Worm (Caenorhabditis elegans) whole organism, early embryonic: Measurements from ENCODE around the gene F10C5.3.

ENCODE experiments used
- B0310.2 ChIP-seq: sonication (generic microtip); optimal IDR thresholded peaks from 2 replicates; lab custom pipeline; 2016; ENCODE audit warnings: mild to moderate bottlenecking, missing genetic modification characterization, missing compliant biosample characterization
- F13C5.2 ChIP-seq: sonication (generic microtip); optimal IDR thresholded peaks from 2 replicates; lab custom pipeline; 2017; ENCODE audit warnings: mild to moderate bottlenecking, missing genetic modification characterization, inconsistent platforms, missing compliant biosample characterization
- aly-1 ChIP-seq: sonication (generic microtip); optimal IDR thresholded peaks from 2 replicates; lab custom pipeline; 2016; ENCODE audit warnings: missing genetic modification characterization, missing compliant biosample characterization
- ama-1 ChIP-seq: fragments of 150-350 bp; optimal IDR thresholded peaks from 2 replicates; lab custom pipeline; 2014
- ceh-13 ChIP-seq: fragments of 200-800 bp; sonication (Bioruptor generic); optimal IDR thresholded peaks from 2 replicates; lab custom pipeline; 2018; ENCODE audit warnings: mild to moderate bottlenecking, missing genetic modification characterization, missing compliant biosample characterization
- ceh-36 ChIP-seq: sonication (generic microtip); optimal IDR thresholded peaks from 2 replicates; lab custom pipeline; 2016; ENCODE audit warnings: missing genetic modification characterization, inconsistent platforms, missing compliant biosample characterization
- ets-7 ChIP-seq: sonication (generic microtip); optimal IDR thresholded peaks from 2 replicates; lab custom pipeline; 2016; ENCODE audit warnings: missing genotype, missing genetic modification characterization, missing compliant biosample characterization
- flt-1 ChIP-seq: fragments of 200-800 bp; sonication (Bioruptor generic); IDR thresholded peaks from 2 replicates; pipeline ENCODE4 v1.3.6; 2022; ENCODE audit warnings: missing genetic modification characterization, missing compliant biosample characterization
- hmbx-1 ChIP-seq: sonication (generic microtip); optimal IDR thresholded peaks from 2 replicates; lab custom pipeline; 2016; ENCODE audit warnings: mild to moderate bottlenecking, missing genetic modification characterization, missing compliant biosample characterization
- hmg-4 ChIP-seq: fragments of 200-800 bp; sonication (Bioruptor generic); optimal IDR thresholded peaks from 2 replicates; lab custom pipeline; 2018; ENCODE audit warnings: mild to moderate bottlenecking, missing genetic modification characterization, missing compliant biosample characterization
- hnd-1 ChIP-seq: sonication (generic microtip); optimal IDR thresholded peaks from 2 replicates; lab custom pipeline; 2016; ENCODE audit warnings: missing genetic modification characterization, missing compliant biosample characterization
- pes-1 ChIP-seq: fragments of 200-800 bp; sonication (Bioruptor generic); IDR thresholded peaks from 2 replicates; pipeline ENCODE4 v1.3.6; 2022; ENCODE audit warnings: missing genetic modification reagents, missing genetic modification characterization, missing compliant biosample characterization
- scrt-1 ChIP-seq: fragments of 200-800 bp; sonication (Bioruptor generic); IDR thresholded peaks from 2 replicates; pipeline ENCODE4 v1.3.6; 2022; ENCODE audit warnings: missing genetic modification characterization, missing compliant biosample characterization
- sea-1 ChIP-seq: fragments of 200-800 bp; sonication (Bioruptor generic); conservative IDR thresholded peaks from 2 replicates; pipeline ENCODE4 v1.3.6; 2022; ENCODE audit warnings: missing genetic modification characterization, missing compliant biosample characterization
- tbx-11 ChIP-seq: fragments of 200-800 bp; sonication (Bioruptor generic); IDR thresholded peaks from 2 replicates; pipeline ENCODE4 v1.3.6; 2022; ENCODE audit warnings: missing genetic modification characterization, missing compliant biosample characterization
- tbx-37 ChIP-seq: fragments of 200-800 bp; sonication (Bioruptor generic); conservative IDR thresholded peaks from 2 replicates; pipeline ENCODE4 v1.3.6; 2022; ENCODE audit warnings: missing genetic modification reagents, missing genetic modification characterization, missing compliant biosample characterization
- tra-4 ChIP-seq: sonication (generic microtip); optimal IDR thresholded peaks from 2 replicates; lab custom pipeline; 2017; ENCODE audit warnings: missing genetic modification characterization, missing compliant biosample characterization

Gene F10C5.3

DNA sequence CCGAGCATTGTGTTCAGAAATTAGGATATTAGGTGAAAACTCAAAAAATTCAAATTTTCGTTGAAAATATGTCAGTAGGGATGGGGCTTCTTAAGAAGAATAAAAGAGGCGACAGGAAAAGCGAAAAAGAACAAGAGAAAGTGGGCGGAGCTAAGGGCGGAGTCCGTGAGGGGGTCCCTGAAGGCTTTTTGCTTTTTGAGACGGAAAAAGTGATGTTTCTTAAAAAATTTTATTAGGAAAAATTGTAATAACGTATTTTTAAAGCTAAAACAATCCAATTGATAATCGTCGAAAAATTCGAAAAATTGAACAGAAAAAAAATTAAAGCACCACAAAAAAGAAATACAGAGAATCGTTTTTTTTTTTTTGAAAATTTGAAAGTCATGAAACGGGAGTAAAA is 20.0 kb upstream of the F10C5.3 start, which contains the start of gene Y55B1BR.6:
Y55B1BR.6 (minus strand) TSS at position 101 of the 400 bp plus-strand sequence.
- TF ChIP-seq ama-1 (lab: Kevin White, UChicago): no peak
- TF ChIP-seq sea-1 (GFP tag; lab: Robert Waterston, UW): no peak
- no peak for TF ChIP-seq tbx-11
- no peak for TF ChIP-seq hmg-4 (GFP tag; lab: Kevin White, UChicago)
- TF ChIP-seq hmbx-1: no peak
- no peak for TF ChIP-seq ceh-13 (GFP tag; lab: Kevin White, UChicago)
- TF ChIP-seq scrt-1 (GFP tag; lab: Robert Waterston, UW): no peak
- TF ChIP-seq tbx-37 (GFP tag; lab: Robert Waterston, UW): no peak
- no peak for TF ChIP-seq pes-1 (GFP tag; lab: Robert Waterston, UW)
- no peak for TF ChIP-seq B0310.2 (tag; lab: Kevin White, UChicago)
- no peak for TF ChIP-seq ceh-36 (tag; lab: Kevin White, UChicago)
- TF ChIP-seq tra-4: no peak

DNA sequence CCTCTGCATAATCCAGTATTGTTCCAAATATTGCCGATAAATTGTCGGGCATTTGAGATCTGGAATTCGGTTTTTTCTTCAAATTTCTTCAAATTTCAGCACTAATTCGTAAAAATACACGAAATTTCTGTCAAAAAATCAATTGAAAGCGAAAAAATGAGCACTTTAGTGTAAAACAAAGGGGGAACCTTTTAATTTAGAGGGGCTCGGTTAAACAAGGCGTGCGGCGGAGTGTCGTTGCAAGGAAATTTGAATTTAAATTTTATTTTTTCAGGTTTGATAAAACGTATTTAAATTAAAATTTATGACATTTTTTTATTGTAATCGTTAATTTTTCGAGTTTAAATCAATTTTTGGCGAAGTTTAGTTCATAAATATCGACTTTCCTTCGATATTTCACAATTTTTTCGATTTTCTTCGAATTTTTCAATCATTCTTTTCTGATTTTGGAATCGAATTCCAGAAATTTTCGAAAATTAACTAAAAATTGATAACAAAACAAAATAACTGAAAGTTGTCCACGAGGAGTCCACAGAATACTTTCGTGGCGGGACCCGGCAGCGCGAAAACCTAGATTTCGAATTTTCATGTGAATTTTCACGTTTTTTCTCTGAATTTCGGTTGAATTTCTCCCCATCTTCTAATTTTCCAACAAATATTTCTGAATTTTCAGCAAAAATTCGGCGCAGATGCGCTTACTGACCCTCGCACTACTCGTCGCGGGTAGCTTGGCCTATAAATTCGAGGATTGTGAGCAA is 11.8 kb upstream of the F10C5.3 start, which contains the start of the genes magu-1 and nemp-1:
magu-1 (minus strand) TSS at position 59 of the 758 bp plus-strand sequence.
nemp-1 (plus strand) TSS at position 674 of the 758 bp plus-strand sequence.
- TF ChIP-seq ceh-36 (tag; lab: Kevin White, UChicago) (no peak), ceh-13 (GFP tag; lab: Kevin White, UChicago) (no peak), pes-1 (GFP tag; lab: Robert Waterston, UW) (no peak), B0310.2 (tag; lab: Kevin White, UChicago) (no peak)

DNA sequence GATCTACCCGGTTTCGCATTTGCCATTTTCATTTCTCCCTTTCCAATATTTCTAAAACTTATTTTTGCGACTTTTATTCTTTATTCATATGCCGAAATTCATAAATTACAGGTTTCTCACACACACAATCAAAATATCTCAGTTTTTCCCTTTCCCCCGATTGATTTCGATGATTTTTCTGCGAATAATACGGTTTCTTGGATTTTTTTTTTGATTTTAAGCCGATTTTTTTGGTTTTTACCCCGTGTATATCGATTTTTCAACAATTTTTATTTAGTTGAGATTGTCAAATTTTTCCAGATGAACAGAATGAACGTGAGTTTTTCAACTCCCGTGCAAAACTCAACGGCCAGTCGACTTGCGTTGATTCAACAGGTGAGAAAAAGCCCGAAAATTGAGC is 8.5 kb upstream of the F10C5.3 start, which contains the start of gene mat-3:
mat-3 (plus strand) TSS at position 301 of the 400 bp plus-strand sequence.
- no peak for TF ChIP-seq F13C5.2 (tag; lab: Kevin White, UChicago)
- TF ChIP-seq B0310.2 (tag; lab: Kevin White, UChicago): no peak
- TF ChIP-seq tbx-37 (GFP tag; lab: Robert Waterston, UW): no peak
- TF ChIP-seq pes-1 (GFP tag; lab: Robert Waterston, UW): no peak
- TF ChIP-seq sea-1 (GFP tag; lab: Robert Waterston, UW): no peak
- TF ChIP-seq tra-4: no peak
- TF ChIP-seq flt-1 (GFP tag; lab: Robert Waterston, UW): no peak
- no peak for TF ChIP-seq ceh-36 (tag; lab: Kevin White, UChicago)
- TF ChIP-seq tbx-11: no peak
- TF ChIP-seq hmbx-1: no peak
- TF ChIP-seq ceh-13 (GFP tag; lab: Kevin White, UChicago): no peak
- no peak for TF ChIP-seq aly-1 (tag; lab: Kevin White, UChicago)
- no peak for TF ChIP-seq ets-7
- TF ChIP-seq ama-1 (lab: Kevin White, UChicago): no peak

DNA sequence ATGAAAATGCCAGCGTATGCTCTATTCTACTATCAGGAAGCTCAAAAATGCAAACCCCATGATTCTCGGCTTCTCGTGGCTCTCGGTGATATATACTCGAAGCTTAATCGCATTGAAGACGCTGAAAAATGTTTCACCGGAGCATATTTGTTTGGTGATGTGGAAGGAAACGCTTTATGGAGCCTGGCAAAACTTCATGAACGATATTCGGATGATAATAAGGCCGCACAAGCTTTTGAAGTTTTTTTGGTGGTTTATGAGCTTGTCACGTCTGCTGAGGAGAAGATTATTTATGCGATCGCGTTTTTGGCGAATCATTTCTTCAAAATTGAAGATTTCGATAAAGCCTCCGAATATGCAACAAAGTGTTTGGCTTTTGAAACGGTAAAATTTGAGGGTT is 2.4 kb upstream of the F10C5.3 start:
- TF ChIP-seq pes-1 (GFP tag; lab: Robert Waterston, UW): no peak
- TF ChIP-seq sea-1 (GFP tag; lab: Robert Waterston, UW): no peak
- no peak for TF ChIP-seq F13C5.2 (tag; lab: Kevin White, UChicago)
- TF ChIP-seq scrt-1 (GFP tag; lab: Robert Waterston, UW): no peak
- no peak for TF ChIP-seq flt-1 (GFP tag; lab: Robert Waterston, UW)
- no peak for TF ChIP-seq ceh-13 (GFP tag; lab: Kevin White, UChicago)
- TF ChIP-seq tbx-11: no peak
- TF ChIP-seq tra-4: no peak
- TF ChIP-seq B0310.2 (tag; lab: Kevin White, UChicago): no peak
- no peak for TF ChIP-seq hmbx-1
- TF ChIP-seq hnd-1 (tag; lab: Kevin White, UChicago): no peak
- no peak for TF ChIP-seq ama-1 (lab: Kevin White, UChicago)
- TF ChIP-seq ets-7: no peak
- no peak for TF ChIP-seq hmg-4 (GFP tag; lab: Kevin White, UChicago)
- TF ChIP-seq ceh-36 (tag; lab: Kevin White, UChicago): no peak
- no peak for TF ChIP-seq tbx-37 (GFP tag; lab: Robert Waterston, UW)
- no peak for TF ChIP-seq aly-1 (tag; lab: Kevin White, UChicago)

DNA sequence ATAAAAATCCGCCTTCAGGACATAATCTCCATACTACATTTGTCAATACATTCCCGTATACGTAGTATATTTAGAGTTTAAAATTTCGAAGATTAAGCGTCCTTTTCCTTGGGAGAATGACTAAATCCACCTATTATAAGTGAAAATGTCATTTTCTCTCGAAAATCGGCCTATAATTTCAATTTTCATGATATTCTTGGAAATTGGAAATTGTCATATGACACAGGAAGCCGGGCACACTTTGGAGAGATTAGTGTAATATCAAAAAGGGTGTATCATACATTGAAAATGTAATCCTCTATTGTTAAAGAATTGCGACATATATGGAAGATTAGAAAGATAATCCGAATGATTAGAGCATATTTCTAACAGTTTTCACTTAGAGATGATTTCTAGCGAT is 929 bp upstream of the F10C5.3 start:
- no peak for TF ChIP-seq ets-7
- TF ChIP-seq ceh-13 (GFP tag; lab: Kevin White, UChicago): no peak
- no peak for TF ChIP-seq pes-1 (GFP tag; lab: Robert Waterston, UW)

DNA sequence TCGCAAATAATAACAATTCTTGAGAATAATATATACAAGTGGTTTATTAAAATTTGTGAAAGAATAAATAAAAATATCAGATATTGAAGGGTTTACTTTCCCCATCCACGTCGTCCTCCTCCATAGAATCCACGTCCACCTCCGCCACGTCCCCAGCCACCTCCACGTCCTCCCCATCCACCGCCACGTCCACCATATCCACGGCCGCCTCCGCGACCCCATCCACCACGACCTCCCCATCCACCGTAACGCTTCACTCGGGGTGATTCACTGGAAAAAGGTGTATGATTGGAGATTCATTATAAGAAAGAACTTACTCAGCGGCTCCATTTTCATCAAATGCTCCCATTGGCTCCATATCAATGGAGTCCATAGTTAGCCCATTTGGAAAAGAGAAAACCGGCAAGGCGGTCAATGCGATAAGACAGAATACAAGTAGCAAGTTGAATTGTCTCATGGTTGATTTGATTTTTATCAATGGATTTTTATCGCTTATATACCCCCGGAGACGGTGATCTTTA is 2.5 kb downstream of the F10C5.3 start, which contains the start of gene nlp-32:
nlp-32 (minus strand) TSS at position 471 of the 521 bp plus-strand sequence.
- TF ChIP-seq hmg-4 (GFP tag; lab: Kevin White, UChicago) (no peak), tbx-37 (GFP tag; lab: Robert Waterston, UW) (no peak), ets-7 (no peak), hnd-1 (tag; lab: Kevin White, UChicago) (no peak), sea-1 (GFP tag; lab: Robert Waterston, UW) (no peak), flt-1 (GFP tag; lab: Robert Waterston, UW) (no peak), tbx-11 (no peak), tra-4 (no peak), F13C5.2 (tag; lab: Kevin White, UChicago) (no peak)

DNA sequence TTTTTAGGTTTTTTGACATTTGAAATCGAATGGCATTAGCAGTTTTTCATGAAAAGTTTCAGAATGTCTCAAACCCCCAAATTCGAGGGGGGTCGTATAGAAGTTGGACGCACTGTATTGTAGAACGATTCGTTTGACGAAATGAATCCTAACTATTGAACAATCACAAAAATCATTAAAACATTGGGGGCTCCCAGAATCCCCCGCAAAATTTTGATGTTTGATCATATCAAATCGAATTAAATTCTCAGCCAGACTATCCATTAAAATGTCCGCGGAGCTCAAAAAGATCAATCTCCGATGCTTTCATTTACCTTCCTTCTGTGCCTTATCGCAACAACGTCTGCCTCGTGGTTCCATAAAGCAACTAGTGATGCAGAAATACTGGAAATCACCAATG is 4.8 kb downstream of the F10C5.3 start, which contains the start of gene F30H5.5:
F30H5.5 (plus strand) TSS at position 301 of the 400 bp plus-strand sequence.
- no peak for TF ChIP-seq scrt-1 (GFP tag; lab: Robert Waterston, UW)
